Worm (Caenorhabditis elegans) whole organism, L3 larva: ENCODE results near the gene ssp-32.

Experiments
- aly-2 ChIP-seq: fragments of 150-350 bp; optimal IDR thresholded peaks from 2 replicates; lab custom pipeline; 2014; ENCODE audit warnings: missing biosample characterization, missing genetic modification characterization
- ama-1 ChIP-seq: fragments of 150-350 bp; optimal IDR thresholded peaks from 2 replicates; lab custom pipeline; 2018
- ceh-82 ChIP-seq: fragments of 150-350 bp; optimal IDR thresholded peaks from 2 replicates; lab custom pipeline; 2014; ENCODE audit warnings: missing biosample characterization, missing genetic modification characterization
- fkh-10 ChIP-seq: sonication (generic microtip); optimal IDR thresholded peaks from 2 replicates; lab custom pipeline; 2017; ENCODE audit warnings: missing biosample characterization, missing genetic modification reagents, missing genetic modification characterization
- mdl-1 ChIP-seq: fragments of 150-350 bp; optimal IDR thresholded peaks from 2 replicates; lab custom pipeline; 2014; ENCODE audit warnings: missing biosample characterization, missing genetic modification characterization
- nfya-1 ChIP-seq: sonication (generic microtip); optimal IDR thresholded peaks from 2 replicates; lab custom pipeline; 2017; ENCODE audit warnings: missing genetic modification characterization, mild to moderate bottlenecking, missing compliant biosample characterization, antibody characterized with exemption, moderate library complexity; ENCODE audit not compliant: insufficient read depth
- nhr-11 ChIP-seq: fragments of 150-350 bp; optimal IDR thresholded peaks from 2 replicates; lab custom pipeline; 2014; ENCODE audit warnings: missing biosample characterization, missing genetic modification characterization
- nhr-12 ChIP-seq: fragments of 150-350 bp; optimal IDR thresholded peaks from 2 replicates; lab custom pipeline; 2014; ENCODE audit warnings: missing biosample characterization, missing genetic modification characterization
- nhr-77 ChIP-seq: fragments of 150-350 bp; optimal IDR thresholded peaks from 2 replicates; lab custom pipeline; 2014; ENCODE audit warnings: missing biosample characterization, missing genetic modification characterization
- pqm-1 ChIP-seq: fragments of 150-350 bp; optimal IDR thresholded peaks from 2 replicates; lab custom pipeline; 2017; ENCODE audit warnings: missing biosample characterization, missing genetic modification characterization, inconsistent platforms
- skn-1 ChIP-seq: fragments of 150-350 bp; optimal IDR thresholded peaks from 2 replicates; lab custom pipeline; 2014; ENCODE audit warnings: missing biosample characterization, missing genetic modification characterization
- snpc-4 ChIP-seq: fragments of 150-350 bp; optimal IDR thresholded peaks from 2 replicates; lab custom pipeline; 2014; ENCODE audit warnings: missing biosample characterization, missing genetic modification characterization
- tbx-2 ChIP-seq: sonication (generic microtip); optimal IDR thresholded peaks from 2 replicates; lab custom pipeline; 2016; ENCODE audit warnings: mild to moderate bottlenecking, missing genetic modification characterization, missing compliant biosample characterization
- ztf-4 ChIP-seq: fragments of 150-350 bp; optimal IDR thresholded peaks from 2 replicates; lab custom pipeline; 2014; ENCODE audit warnings: missing biosample characterization, missing genetic modification characterization

- TF ChIP-seq tbx-2 (tag; lab: Kevin White, UChicago) (no peak), pqm-1 (tag; lab: Kevin White, UChicago) (peak; percentile 50), nhr-11 (tag; lab: Kevin White, UChicago) (no peak), aly-2 (tag; lab: Kevin White, UChicago) (no peak), nhr-12 (tag; lab: Kevin White, UChicago) (no peak), snpc-4 (tag; lab: Kevin White, UChicago) (no peak), fkh-10 (no peak), ztf-4 (tag; lab: Kevin White, UChicago) (no peak), ceh-82 (tag; lab: Kevin White, UChicago) (no peak), nhr-77 (tag; lab: Kevin White, UChicago) (no peak), ama-1 (lab: Kevin White, UChicago) (no peak), mdl-1 (tag; lab: Kevin White, UChicago) (no peak), nfya-1 (no peak), skn-1 (tag; lab: Kevin White, UChicago) (no peak)
Observed at ce11 chrIV:9875646-9876045, 19.5 kb upstream of the ssp-32 start.
